Worm (Caenorhabditis elegans) whole organism, young adult: Measurements from ENCODE around the gene F36H5.8.

Experiments
- C17E4.6 ChIP-seq: fragments of 200-800 bp; sonication (Bioruptor generic); IDR thresholded peaks from 2 replicates; pipeline ENCODE4 v1.3.6; 2022; ENCODE audit warnings: missing genetic modification reagents, missing genetic modification characterization, missing compliant biosample characterization
- D2030.7 ChIP-seq: fragments of 200-800 bp; sonication (Bioruptor generic); IDR thresholded peaks from 2 replicates; pipeline ENCODE4 v1.3.6; 2022; ENCODE audit warnings: missing genetic modification reagents, missing genetic modification characterization, missing compliant biosample characterization
- F23B12.7 ChIP-seq: sonication (generic microtip); optimal IDR thresholded peaks from 2 replicates; lab custom pipeline; 2017; ENCODE audit warnings: missing genetic modification characterization, mild to moderate bottlenecking, missing compliant biosample characterization, antibody characterized with exemption, moderate library complexity; ENCODE audit not compliant: insufficient read depth
- F57C9.4 ChIP-seq: sonication (generic microtip); optimal IDR thresholded peaks from 2 replicates; lab custom pipeline; 2017; ENCODE audit warnings: mild to moderate bottlenecking, missing genetic modification characterization, missing compliant biosample characterization
- dpl-1 ChIP-seq: fragments of 150-350 bp; optimal IDR thresholded peaks from 2 replicates; lab custom pipeline; 2014; ENCODE audit warnings: missing biosample characterization, missing genetic modification reagents, missing genetic modification characterization
- hlh-26 ChIP-seq: fragments of 200-800 bp; sonication (Bioruptor generic); conservative IDR thresholded peaks from 2 replicates; pipeline ENCODE4 v1.3.6; 2022; ENCODE audit warnings: missing genetic modification reagents, missing genetic modification characterization, missing compliant biosample characterization
- lin-35 ChIP-seq, 3 experiments: fragments of 150-350 bp in 2 of 3; sonication (generic microtip) in 1 of 3; optimal IDR thresholded peaks; 2 replicates each; lab custom pipeline; 2014 to 2018; ENCODE audit warnings: missing biosample characterization in 3 of 3, missing genetic modification characterization in 3 of 3, missing genetic modification reagents in 3 of 3
- nhr-27 ChIP-seq: fragments of 200-800 bp; sonication (Bioruptor generic); optimal IDR thresholded peaks from 2 replicates; lab custom pipeline; 2018; ENCODE audit warnings: mild to moderate bottlenecking, missing genetic modification characterization, moderate library complexity, missing compliant biosample characterization
- pbrm-1 ChIP-seq: fragments of 200-800 bp; sonication (Bioruptor generic); IDR thresholded peaks from 2 replicates; pipeline ENCODE4 v1.3.6; 2022; ENCODE audit warnings: missing genetic modification reagents, missing genetic modification characterization, missing compliant biosample characterization
- unc-62 ChIP-seq: fragments of 150-350 bp; optimal IDR thresholded peaks from 2 replicates; lab custom pipeline; 2014; ENCODE audit warnings: missing biosample characterization, missing genetic modification reagents, missing genetic modification characterization

DNA sequence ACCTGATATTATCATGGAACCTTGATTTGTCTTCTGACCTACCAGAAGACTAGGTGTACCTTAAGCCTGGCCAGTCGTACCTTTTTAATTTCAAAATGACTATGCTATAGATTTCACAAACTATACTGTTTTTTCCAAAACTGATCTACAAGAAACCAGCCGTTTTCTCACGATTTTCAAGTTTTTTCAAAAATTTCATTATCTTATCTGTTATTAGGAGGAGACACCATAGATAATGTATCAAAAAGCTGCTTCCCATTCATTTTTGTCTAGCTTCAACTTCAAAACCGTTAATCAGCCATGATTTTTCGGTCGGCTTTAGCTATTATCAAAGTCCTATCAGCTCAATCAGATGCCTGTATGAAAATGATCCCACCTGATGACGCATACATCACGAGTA lies 8.0 kb downstream of the F36H5.8 start, which contains the start of gene F36H5.12:
- TF ChIP-seq hlh-26 (GFP tag; lab: Robert Waterston, UW) = no peak
- TF ChIP-seq lin-35 (GFP tag; optimal IDR thresholded peaks at IDR 0.05; lab: Kevin White, UChicago) = no peak
- TF ChIP-seq unc-62 (GFP tag; lab: Kevin White, UChicago) = no peak
- no peak for TF ChIP-seq dpl-1 (GFP tag; lab: Kevin White, UChicago)
- TF ChIP-seq D2030.7 (GFP tag; lab: Robert Waterston, UW) = no peak
- no peak for TF ChIP-seq F57C9.4
- no peak for TF ChIP-seq C17E4.6 (GFP tag; lab: Robert Waterston, UW)
- no peak for TF ChIP-seq pbrm-1 (GFP tag; lab: Robert Waterston, UW)
- no peak for TF ChIP-seq F23B12.7 (tag; lab: Kevin White, UChicago)
- TF ChIP-seq nhr-27 (tag; lab: Kevin White, UChicago) = no peak
